Worm (Caenorhabditis elegans) whole organism, early embryonic: ENCODE measurements around the gene F22B7.3.

Experiments
- aly-1 ChIP-seq: sonication (generic microtip); optimal IDR thresholded peaks from 2 replicates; lab custom pipeline; 2016; ENCODE audit warnings: missing genetic modification characterization, missing compliant biosample characterization
- ama-1 ChIP-seq: fragments of 150-350 bp; optimal IDR thresholded peaks from 2 replicates; lab custom pipeline; 2014
- ceh-13 ChIP-seq: fragments of 200-800 bp; sonication (Bioruptor generic); optimal IDR thresholded peaks from 2 replicates; lab custom pipeline; 2018; ENCODE audit warnings: mild to moderate bottlenecking, missing genetic modification characterization, missing compliant biosample characterization
- ceh-36 ChIP-seq: sonication (generic microtip); optimal IDR thresholded peaks from 2 replicates; lab custom pipeline; 2016; ENCODE audit warnings: missing genetic modification characterization, inconsistent platforms, missing compliant biosample characterization
- flt-1 ChIP-seq: fragments of 200-800 bp; sonication (Bioruptor generic); IDR thresholded peaks from 2 replicates; pipeline ENCODE4 v1.3.6; 2022; ENCODE audit warnings: missing genetic modification characterization, missing compliant biosample characterization
- hmbx-1 ChIP-seq: sonication (generic microtip); optimal IDR thresholded peaks from 2 replicates; lab custom pipeline; 2016; ENCODE audit warnings: mild to moderate bottlenecking, missing genetic modification characterization, missing compliant biosample characterization

DNA sequence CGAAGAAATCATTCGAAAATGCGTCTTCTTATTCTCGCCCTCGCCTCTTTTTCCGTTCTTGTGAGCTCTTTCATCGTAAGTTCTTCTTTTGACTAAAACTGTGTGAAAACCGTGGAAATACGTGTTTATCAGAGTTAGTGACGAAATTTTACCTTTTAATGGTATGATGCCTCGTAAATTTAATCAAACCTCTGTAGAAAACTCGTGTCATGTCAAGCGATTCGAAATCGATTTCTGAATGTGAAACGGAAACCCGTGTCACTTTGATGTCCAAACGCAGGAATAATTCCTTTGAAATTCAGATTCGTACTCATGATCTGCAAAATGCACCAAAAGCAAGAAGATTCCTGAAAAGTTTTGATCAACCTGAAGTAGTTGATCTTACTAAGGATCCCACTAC lies at the start of gene F22B7.3:
- TF ChIP-seq aly-1 (tag; lab: Kevin White, UChicago): no peak
- no peak for TF ChIP-seq flt-1 (GFP tag; lab: Robert Waterston, UW)
- TF ChIP-seq ceh-36 (tag; lab: Kevin White, UChicago): no peak
- no peak for TF ChIP-seq hmbx-1 (tag; lab: Kevin White, UChicago)
- TF ChIP-seq ama-1: no peak
- TF ChIP-seq ceh-13 (GFP tag; lab: Kevin White, UChicago): no peak
